Fruit fly (Drosophila melanogaster) whole organism, wandering third instar larva: ENCODE results near the gene CG14569.

ENCODE experiments used
- Hnf4 ChIP-seq: fragments of 200-800 bp; sonication (Bioruptor generic); optimal IDR thresholded peaks from 2 replicates; lab custom pipeline; 2016; ENCODE audit warnings: missing biosample characterization, mild to moderate bottlenecking, missing genetic modification characterization
- Rel ChIP-seq, 2 experiments: fragments of 200-800 bp; sonication (Bioruptor generic) in 1 of 2; optimal IDR thresholded peaks; 2 replicates in 1 of 2; 3 replicates in 1 of 2; lab custom pipeline; 2016 to 2019; ENCODE audit warnings: mild to moderate bottlenecking in 2 of 2, missing biosample characterization in 2 of 2, missing genetic modification characterization in 2 of 2, moderate library complexity in 1 of 2
- dl ChIP-seq, 2 experiments: fragments of 175-275, 200-275 bp in 1 of 2; fragments of 200-275 bp in 1 of 2; sonication (Bioruptor generic); optimal IDR thresholded peaks; lab custom pipeline; 2018; ENCODE audit warnings: mild to moderate bottlenecking in 2 of 2, missing biosample characterization in 2 of 2, missing genetic modification characterization in 2 of 2, moderate library complexity in 2 of 2; ENCODE audit not compliant: partially characterized antibody in 2 of 2, insufficient read depth in 1 of 2
- ey ChIP-seq: fragments of 200-800 bp; sonication (Bioruptor generic); optimal IDR thresholded peaks from 2 replicates; lab custom pipeline; 2016; ENCODE audit warnings: missing biosample characterization, missing genetic modification characterization
- lola ChIP-seq: fragments of >200 bp; optimal IDR thresholded peaks from 2 replicates; lab custom pipeline; 2017; ENCODE audit warnings: missing biosample characterization, missing genetic modification characterization
- pan ChIP-seq: fragments of >200 bp; optimal IDR thresholded peaks from 2 replicates; lab custom pipeline; 2017
- rgr ChIP-seq: fragments of 200-800 bp; sonication (Bioruptor generic); optimal IDR thresholded peaks from 3 replicates; lab custom pipeline; 2016; ENCODE audit warnings: missing biosample characterization, mild to moderate bottlenecking, missing genetic modification characterization
- woc ChIP-seq: sonication (Bioruptor generic); optimal IDR thresholded peaks from 2 replicates; lab custom pipeline; 2016; ENCODE audit warnings: missing biosample characterization, mild to moderate bottlenecking, missing genetic modification characterization

dm6 chr3L:21733799-21734198, 2.4 kb upstream of the CG14569 start, which contains the start of gene CG14573:
- TF ChIP-seq pan (no peak), dl (GFP tag; optimal IDR thresholded peaks at IDR 0.05; lab: Kevin White, UChicago; ENCODE audit: insufficient read depth in 1 of 2, partially characterized antibody in 2 of 2) (no peak), rgr (GFP tag; lab: Kevin White, UChicago) (no peak), Hnf4 (GFP tag; lab: Kevin White, UChicago) (no peak), ey (GFP tag; lab: Kevin White, UChicago) (no peak), Rel (GFP tag; optimal IDR thresholded peaks at IDR 0.05; lab: Kevin White, UChicago) (no peak), Rel (tag; optimal IDR thresholded peaks at IDR 0.05; lab: Kevin White, UChicago) (no peak), woc (GFP tag; lab: Kevin White, UChicago) (no peak), lola (GFP tag; lab: Kevin White, UChicago) (no peak)
